Fruit fly (Drosophila melanogaster): ENCODE data around the gene kto.

kto gene

dm6 chr3L:19793438-19793998 is 42.9 kb upstream of the kto start, which contains the start of the genes CG42637, Gyc76C and SREBP (continued):
- TF ChIP-seq Nf-YC (tag; optimal IDR thresholded peaks at IDR 0.05) = peak; percentile 93
- TF ChIP-seq CG33557 (GFP tag; optimal IDR thresholded peaks at IDR 0.05) = no peak
- TF ChIP-seq Stat92E (GFP tag; optimal IDR thresholded peaks at IDR 0.05) = peak in 1 of 3 experiments; percentile 65
- peak; percentile 1 for TF ChIP-seq CG6765 (GFP tag; optimal IDR thresholded peaks at IDR 0.05)
- TF ChIP-seq ERR (GFP tag; optimal IDR thresholded peaks at IDR 0.05) = no peak
- no peak for TF ChIP-seq Nf-YA (GFP tag; IDR thresholded peaks at IDR 0.05)
- TF ChIP-seq Deaf1 (tag; optimal IDR thresholded peaks at IDR 0.05) = peak; percentile 34
- peak; percentile 67 for TF ChIP-seq zen (tag; optimal IDR thresholded peaks at IDR 0.05)
- TF ChIP-seq CG13624 (GFP tag; optimal IDR thresholded peaks at IDR 0.05) = no peak
- TF ChIP-seq row (GFP tag; IDR thresholded peaks at IDR 0.05) = peak; percentile 43; the same call in 2 of the 3 replicates
- peak; percentile 25; the same call in 1 of the 2 replicates for TF ChIP-seq Adf1 (GFP tag; IDR thresholded peaks at IDR 0.05)
- peak; percentile 93 for TF ChIP-seq Lhr (GFP tag; optimal IDR thresholded peaks at IDR 0.05)
- TF ChIP-seq CG15479 (GFP tag; optimal IDR thresholded peaks at IDR 0.05) = no peak
- no peak for TF ChIP-seq CG12219 (GFP tag; optimal IDR thresholded peaks at IDR 0.05)
- peak; percentile 13 for TF ChIP-seq her (GFP tag; optimal IDR thresholded peaks at IDR 0.05)
- peak; percentile 11 for TF ChIP-seq gem (tag; optimal IDR thresholded peaks at IDR 0.05)
- no peak for TF ChIP-seq fd96Cb (tag; optimal IDR thresholded peaks at IDR 0.05)
- TF ChIP-seq CG34224 (GFP tag; IDR thresholded peaks at IDR 0.05; ENCODE audit: partially characterized antibody) = peak; percentile 55; the same call in 2 of the 3 replicates
- no peak for TF ChIP-seq Hand (GFP tag; optimal IDR thresholded peaks at IDR 0.05)
- no peak for TF ChIP-seq CG14014 (GFP tag; IDR thresholded peaks at IDR 0.05)
- TF ChIP-seq Mes4 (GFP tag; optimal IDR thresholded peaks at IDR 0.05) = no peak
- no peak for TF ChIP-seq slp2 (GFP tag; optimal IDR thresholded peaks at IDR 0.05)
- TF ChIP-seq CG9797 (GFP tag; optimal IDR thresholded peaks at IDR 0.05) = peak; percentile 96
- no peak for TF ChIP-seq ab (GFP tag; optimal IDR thresholded peaks at IDR 0.05)
- TF ChIP-seq danr (GFP tag; IDR thresholded peaks at IDR 0.05) = no peak
- TF ChIP-seq CG8944 (GFP tag; optimal IDR thresholded peaks at IDR 0.05) = no peak
- no peak for TF ChIP-seq Awh (GFP tag; IDR thresholded peaks at IDR 0.05)
- TF ChIP-seq Abd-B (GFP tag; optimal IDR thresholded peaks at IDR 0.05) = peak; percentile 47
- TF ChIP-seq Sin3A (optimal IDR thresholded peaks at IDR 0.05) = peak; percentile 47
- TF ChIP-seq mam (GFP tag; optimal IDR thresholded peaks at IDR 0.05) = no peak
- TF ChIP-seq CG9932 (GFP tag; IDR thresholded peaks at IDR 0.05) = 0 out of 2 replicates have a peak, but pooled peaks have one; percentile 4
- no peak for TF ChIP-seq Eip74EF (GFP tag; optimal IDR thresholded peaks at IDR 0.05)
- no peak for TF ChIP-seq MESR4 (GFP tag; optimal IDR thresholded peaks at IDR 0.05)
- peak in 1 of 2 experiments; percentile 13 for TF ChIP-seq Pdp1 (GFP tag; optimal IDR thresholded peaks at IDR 0.05)
- no peak for TF ChIP-seq CG14860 (GFP tag; IDR thresholded peaks at IDR 0.05; ENCODE audit: partially characterized antibody)
- peak; percentile 1 for TF ChIP-seq dmrt11E (tag; optimal IDR thresholded peaks at IDR 0.05)
- no peak for TF ChIP-seq CG43689 (GFP tag; IDR thresholded peaks at IDR 0.05)
- no peak for TF ChIP-seq Atf3 (GFP tag; optimal IDR thresholded peaks at IDR 0.05)
- TF ChIP-seq zen2 (GFP tag; IDR thresholded peaks at IDR 0.05; ENCODE audit: partially characterized antibody) = no peak; the same call in 1 of the 3 replicates
- peak; percentile 11 for TF ChIP-seq bigmax (GFP tag; optimal IDR thresholded peaks at IDR 0.05)
- TF ChIP-seq TFAM (GFP tag; optimal IDR thresholded peaks at IDR 0.05) = no peak
- no peak for TF ChIP-seq Antp (GFP tag; optimal IDR thresholded peaks at IDR 0.05)
- TF ChIP-seq ftz-f1 (GFP tag; optimal IDR thresholded peaks at IDR 0.05) = no peak
- peak; percentile 6 for TF ChIP-seq Side (GFP tag; optimal IDR thresholded peaks at IDR 0.05)
- TF ChIP-seq CG17802 (tag; optimal IDR thresholded peaks at IDR 0.05) = no peak
- no peak for TF ChIP-seq Mrtf (GFP tag; IDR thresholded peaks at IDR 0.05)
- TF ChIP-seq CG6813 (GFP tag; optimal IDR thresholded peaks at IDR 0.05) = no peak
- no peak for TF ChIP-seq Bteb2 (GFP tag; optimal IDR thresholded peaks at IDR 0.05)
- no peak for TF ChIP-seq pum (GFP tag; optimal IDR thresholded peaks at IDR 0.05)
- TF ChIP-seq grn (GFP tag; optimal IDR thresholded peaks at IDR 0.05) = no peak

Data from whole organism, embryonic.